Fruit fly (Drosophila melanogaster): ENCODE measurements around the gene cu.

cu gene

dm6 chr3R:11222587-11222986, 25.2 kb downstream of the cu start:
- TF ChIP-seq CTCF (optimal IDR thresholded peaks at IDR 0.05) (no peak), CG8478 (optimal IDR thresholded peaks at IDR 0.05) (no peak)

DNA sequence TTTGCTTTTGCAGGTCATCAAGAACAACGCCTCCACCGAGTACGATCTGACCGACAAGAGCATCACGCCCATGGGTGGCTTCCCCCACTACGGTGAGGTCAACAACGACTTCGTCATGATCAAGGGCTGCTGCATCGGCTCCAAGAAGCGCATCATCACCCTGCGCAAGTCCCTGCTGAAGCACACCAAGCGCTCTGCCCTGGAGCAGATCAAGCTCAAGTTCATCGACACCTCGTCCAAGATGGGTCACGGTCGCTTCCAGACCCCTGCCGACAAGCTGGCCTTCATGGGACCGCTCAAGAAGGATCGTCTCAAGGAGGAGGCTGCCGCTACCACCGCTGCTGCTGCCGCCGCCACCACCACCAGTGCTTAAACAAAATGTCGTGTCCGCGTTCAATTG, 27.1 kb downstream of the cu start:
- TF ChIP-seq CG8478 (optimal IDR thresholded peaks at IDR 0.05) (no peak), CTCF (optimal IDR thresholded peaks at IDR 0.05) (no peak)

DNA sequence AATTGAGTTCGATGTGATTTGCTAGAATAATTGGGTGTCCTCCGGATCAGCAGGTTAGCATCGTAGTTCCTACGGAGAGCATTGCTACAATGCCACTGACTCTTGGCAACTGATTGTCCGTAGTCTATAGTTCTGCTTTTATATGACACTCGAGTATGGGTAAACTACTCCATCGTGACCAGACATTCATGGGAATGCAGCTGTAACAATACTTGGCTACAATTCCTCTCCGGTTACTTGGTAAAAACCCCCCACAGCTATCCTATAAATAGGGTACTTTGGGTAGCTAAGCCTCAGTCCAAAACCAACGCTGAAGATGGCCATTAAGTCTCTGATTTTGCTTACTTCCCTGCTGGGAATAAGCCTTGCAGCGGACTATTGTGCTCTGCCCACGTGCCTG, 27.8 kb downstream of the cu start, which contains the start of gene scpr-C:
Gene scpr-C, plus strand, starts transcription at position 301 of the 400 bp plus-strand sequence.
- TF ChIP-seq CG8478 (optimal IDR thresholded peaks at IDR 0.05) (no peak), CTCF (optimal IDR thresholded peaks at IDR 0.05) (no peak)

dm6 chr3R:11226496-11226895, 29.1 kb downstream of the cu start, which contains the start of gene CG17726:
TSS of gene CG17726 (plus strand) at chr3R:11226762.
- no peak for TF ChIP-seq CTCF (optimal IDR thresholded peaks at IDR 0.05)
- no peak for TF ChIP-seq CG8478 (optimal IDR thresholded peaks at IDR 0.05)

DNA sequence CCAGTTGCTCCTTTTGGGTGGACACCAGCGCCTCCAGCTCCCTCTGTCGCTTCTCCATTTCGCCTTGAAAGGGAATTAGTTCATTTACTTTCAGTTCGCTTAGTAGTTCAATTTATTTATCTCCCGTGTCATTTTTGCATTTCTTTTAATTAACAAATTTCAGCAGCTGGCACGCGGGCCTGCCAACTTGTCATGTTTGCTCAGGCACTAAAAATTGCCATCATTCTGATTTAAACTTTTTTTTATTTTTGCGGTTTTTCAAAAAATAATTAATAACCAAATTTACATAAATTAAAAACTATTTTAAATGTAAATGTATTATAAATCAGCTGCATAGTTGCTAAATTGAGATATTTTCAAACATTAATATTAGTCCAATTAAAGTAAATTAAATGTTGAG, 33.0 kb downstream of the cu start, which contains the start of gene GCC88:
Gene GCC88, minus strand, starts transcription at position 209 of the 400 bp plus-strand sequence.
- TF ChIP-seq CG8478 (optimal IDR thresholded peaks at IDR 0.05) = no peak
- no peak for TF ChIP-seq CTCF (optimal IDR thresholded peaks at IDR 0.05)

dm6 chr3R:11231037-11231436, 33.6 kb downstream of the cu start:
- TF ChIP-seq CG8478 (optimal IDR thresholded peaks at IDR 0.05) = no peak
- no peak for TF ChIP-seq CTCF (optimal IDR thresholded peaks at IDR 0.05)

- TF ChIP-seq CTCF (optimal IDR thresholded peaks at IDR 0.05) (no peak), CG8478 (optimal IDR thresholded peaks at IDR 0.05) (no peak)
Observed at dm6 chr3R:11231705-11232261, 34.4 kb downstream of the cu start, which contains the start of the genes CG17187 and Dph3. TSS of gene CG17187 (minus strand) at chr3R:11231879. TSS of gene Dph3 (plus strand) at chr3R:11231912.

- TF ChIP-seq CTCF (optimal IDR thresholded peaks at IDR 0.05) = peak in 1 of 2 experiments; percentile 11
- TF ChIP-seq CG8478 (optimal IDR thresholded peaks at IDR 0.05) = no peak
Observed at dm6 chr3R:11234918-11235371, 37.6 kb downstream of the cu start, which contains the start of the genes Arfip and CG17721. TSS of gene Arfip (minus strand) at chr3R:11235013. TSS of gene CG17721 (plus strand) at chr3R:11235140.

dm6 chr3R:11236041-11236440, 38.6 kb downstream of the cu start, which contains the start of gene CG31441:
TSS of gene CG31441 (plus strand) at chr3R:11236286.
- TF ChIP-seq CG8478 (optimal IDR thresholded peaks at IDR 0.05) (no peak), CTCF (optimal IDR thresholded peaks at IDR 0.05) (no peak)

DNA sequence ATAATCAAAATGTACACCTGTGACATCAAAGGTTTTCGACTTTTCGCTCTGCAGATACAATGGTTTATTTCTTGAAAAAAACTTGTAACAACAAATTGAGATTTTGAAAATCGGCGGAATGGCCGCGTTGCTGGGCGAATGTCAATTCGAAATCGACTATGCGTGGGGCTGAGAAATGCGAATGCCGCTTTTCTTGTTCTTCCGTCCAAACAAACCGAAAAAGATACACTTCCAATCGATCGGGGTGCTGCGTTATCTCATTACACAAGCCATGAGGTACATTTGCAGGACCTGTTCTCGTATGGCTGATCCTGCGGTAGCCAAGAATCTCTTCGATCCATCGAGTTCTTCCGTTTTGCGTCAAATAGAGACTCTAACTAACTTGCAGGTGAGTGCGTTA, 40.2 kb downstream of the cu start, which contains the start of gene CG31388:
Gene CG31388, plus strand, starts transcription at position 218 of the 400 bp plus-strand sequence.
- TF ChIP-seq CG8478 (optimal IDR thresholded peaks at IDR 0.05) = no peak
- no peak for TF ChIP-seq CTCF (optimal IDR thresholded peaks at IDR 0.05)

dm6 chr3R:11240891-11241290, 43.5 kb downstream of the cu start, which contains the start of the genes scpr-B and scpr-A:
TSS of gene scpr-B (minus strand) at chr3R:11240991.
TSS of gene scpr-A (plus strand) at chr3R:11241183.
- no peak for TF ChIP-seq CG8478 (optimal IDR thresholded peaks at IDR 0.05)
- TF ChIP-seq CTCF (optimal IDR thresholded peaks at IDR 0.05) = no peak

- TF ChIP-seq CG8478 (optimal IDR thresholded peaks at IDR 0.05) = no peak
- no peak for TF ChIP-seq CTCF (optimal IDR thresholded peaks at IDR 0.05)
Observed at dm6 chr3R:11243057-11243740, 45.8 kb downstream of the cu start.

DNA sequence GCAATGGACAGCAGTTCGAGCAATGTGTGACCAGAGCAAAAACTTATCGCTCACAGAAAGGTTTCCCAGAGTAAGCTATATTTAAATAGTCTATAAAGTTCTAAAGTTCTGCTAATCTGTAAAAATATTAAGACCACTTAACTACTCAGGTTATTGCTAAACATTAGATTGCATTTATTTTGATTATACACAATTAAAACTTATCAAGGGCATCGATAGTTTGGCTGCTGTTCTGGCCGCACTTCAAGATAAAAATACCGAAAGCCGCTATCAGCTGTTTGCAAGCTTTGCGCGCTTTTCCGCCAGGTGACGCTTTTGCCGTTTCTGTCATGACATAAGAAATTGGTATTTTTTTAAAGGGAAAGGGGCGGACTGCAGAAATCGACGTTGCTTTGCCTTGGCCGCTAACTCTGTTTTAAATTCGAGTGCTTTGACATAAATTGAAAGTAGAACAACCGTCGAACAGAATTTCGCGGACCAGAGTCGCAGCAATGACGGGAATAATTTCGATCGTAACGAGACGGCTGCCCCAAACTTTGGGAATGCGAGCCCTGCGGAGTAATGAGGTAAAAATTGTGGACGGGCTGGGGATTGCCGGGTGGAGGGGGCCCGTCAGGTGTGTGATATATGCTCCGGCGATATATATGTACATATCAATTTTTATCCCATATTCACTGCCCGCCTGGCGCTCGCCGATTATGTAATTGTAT, 46.7 kb downstream of the cu start, which contains the start of the genes CG17734 and CG5214:
Gene CG17734, minus strand, starts transcription at position 49 of the 710 bp plus-strand sequence.
Gene CG5214, plus strand, starts transcription at position 352 of the 710 bp plus-strand sequence.
- TF ChIP-seq CG8478 (optimal IDR thresholded peaks at IDR 0.05) (no peak), CTCF (optimal IDR thresholded peaks at IDR 0.05) (peak; percentile 77 to 82)

dm6 chr3R:11245803-11246202, 48.4 kb downstream of the cu start:
- no peak for TF ChIP-seq CTCF (optimal IDR thresholded peaks at IDR 0.05)
- no peak for TF ChIP-seq CG8478 (optimal IDR thresholded peaks at IDR 0.05)

dm6 chr3R:11246865-11247264, 49.5 kb downstream of the cu start:
- TF ChIP-seq CG8478 (optimal IDR thresholded peaks at IDR 0.05) (no peak), CTCF (optimal IDR thresholded peaks at IDR 0.05) (no peak)

All from S2 (cell line).